Worm (Caenorhabditis elegans) whole organism, L4 larva: ENCODE results near the gene C17H11.1.

Experiments used
- D1046.2 ChIP-seq: fragments of 200-800 bp; sonication (Bioruptor generic); IDR thresholded peaks from 2 replicates; pipeline ENCODE4 v1.3.6; 2022; ENCODE audit warnings: missing genetic modification characterization, missing compliant biosample characterization
- F26F4.8 ChIP-seq: fragments of 200-800 bp; sonication (Bioruptor generic); conservative IDR thresholded peaks from 2 replicates; pipeline ENCODE4 v1.3.6; 2022; ENCODE audit warnings: missing genetic modification characterization, missing compliant biosample characterization
- T26A8.4 ChIP-seq: fragments of 200-800 bp; sonication (Bioruptor generic); IDR thresholded peaks from 2 replicates; pipeline ENCODE4 v1.3.6; 2022; ENCODE audit warnings: missing genetic modification characterization, missing compliant biosample characterization
- Y48G9A.11 ChIP-seq: fragments of 200-800 bp; sonication (Bioruptor generic); IDR thresholded peaks from 2 replicates; pipeline ENCODE4 v1.3.6; 2022; ENCODE audit warnings: missing genetic modification reagents, missing genetic modification characterization, missing compliant biosample characterization
- Y5F2A.4 ChIP-seq: fragments of 200-800 bp; sonication (Bioruptor generic); optimal IDR thresholded peaks from 2 replicates; lab custom pipeline; 2018; ENCODE audit warnings: mild to moderate bottlenecking, missing genetic modification characterization, missing compliant biosample characterization
- aha-1 ChIP-seq: fragments of 150-350 bp; peaks from one replicate; lab custom pipeline; 2014; ENCODE audit warnings: missing biosample characterization, missing genetic modification characterization
- ama-1 ChIP-seq: fragments of 150-350 bp; optimal IDR thresholded peaks from 2 replicates; lab custom pipeline; 2014; ENCODE audit warnings: inconsistent platforms, mixed read lengths
- ceh-82 ChIP-seq: sonication (generic microtip); optimal IDR thresholded peaks from 2 replicates; lab custom pipeline; 2017; ENCODE audit warnings: missing biosample characterization, missing genetic modification characterization
- daf-16 ChIP-seq, 3 experiments: sonication (generic microtip); optimal IDR thresholded peaks; 2 replicates each; lab custom pipeline; 2016 to 2017; ENCODE audit warnings: missing genetic modification characterization in 3 of 3, missing genetic modification reagents in 3 of 3, mild to moderate bottlenecking in 2 of 3, missing compliant biosample characterization in 2 of 3, missing biosample characterization in 1 of 3, moderate library complexity in 1 of 3
- daf-19 ChIP-seq: fragments of 200-800 bp; sonication (Bioruptor generic); conservative IDR thresholded peaks from 2 replicates; pipeline ENCODE4 v1.3.6; 2022; ENCODE audit warnings: missing genetic modification characterization, missing compliant biosample characterization
- dmd-6 ChIP-seq: fragments of 200-800 bp; sonication (Bioruptor generic); IDR thresholded peaks from 2 replicates; pipeline ENCODE4 v1.3.6; 2022; ENCODE audit warnings: missing genetic modification reagents, missing genetic modification characterization, missing compliant biosample characterization
- dve-1 ChIP-seq: sonication (generic microtip); optimal IDR thresholded peaks from 2 replicates; lab custom pipeline; 2017; ENCODE audit warnings: antibody characterized with exemption, mild to moderate bottlenecking, missing genetic modification characterization, missing compliant biosample characterization; ENCODE audit not compliant: insufficient read depth
- fkh-10 ChIP-seq: fragments of 150-350 bp; optimal IDR thresholded peaks from 2 replicates; lab custom pipeline; 2014; ENCODE audit warnings: missing biosample characterization, missing genetic modification reagents, missing genetic modification characterization
- hlh-11 ChIP-seq: fragments of 200-800 bp; sonication (Bioruptor generic); optimal IDR thresholded peaks from 2 replicates; lab custom pipeline; 2018; ENCODE audit warnings: mild to moderate bottlenecking, missing genetic modification characterization, missing compliant biosample characterization
- hlh-30 ChIP-seq: sonication (generic microtip); optimal IDR thresholded peaks from 2 replicates; lab custom pipeline; 2017; ENCODE audit warnings: antibody characterized with exemption, mild to moderate bottlenecking, missing genetic modification characterization, missing compliant biosample characterization; ENCODE audit not compliant: insufficient read depth
- mdl-1 ChIP-seq, 2 experiments: fragments of 150-350 bp in 1 of 2; sonication (generic microtip) in 1 of 2; optimal IDR thresholded peaks; 2 replicates each; lab custom pipeline; 2014 to 2017; ENCODE audit warnings: missing biosample characterization in 2 of 2, missing genetic modification characterization in 2 of 2
- mdt-29 ChIP-seq: fragments of 200-800 bp; sonication (Bioruptor generic); IDR thresholded peaks from 2 replicates; pipeline ENCODE4 v1.3.6; 2022; ENCODE audit warnings: missing genetic modification reagents, missing genetic modification characterization, missing compliant biosample characterization
- mxl-3 ChIP-seq: fragments of 200-800 bp; sonication (Bioruptor generic); optimal IDR thresholded peaks from 2 replicates; lab custom pipeline; 2018; ENCODE audit warnings: mild to moderate bottlenecking, missing genetic modification characterization, missing compliant biosample characterization
- nhr-25 ChIP-seq: sonication (generic microtip); optimal IDR thresholded peaks from 2 replicates; lab custom pipeline; 2017; ENCODE audit warnings: missing genetic modification characterization, mild to moderate bottlenecking, missing compliant biosample characterization, antibody characterized with exemption, moderate library complexity, borderline replicate concordance; ENCODE audit not compliant: insufficient read depth
- nhr-28 ChIP-seq: fragments of 150-350 bp; optimal IDR thresholded peaks from 2 replicates; lab custom pipeline; 2014; ENCODE audit warnings: missing biosample characterization, missing genetic modification characterization
- pha-4 ChIP-seq, 2 experiments: fragments of 150-350 bp in 1 of 2; fragments of 200-800 bp in 1 of 2; sonication (Bioruptor generic) in 1 of 2; IDR thresholded peaks in 1 of 2; optimal IDR thresholded peaks in 1 of 2; 2 replicates each; pipeline versions ENCODE4 v1.3.6 to Lab custom; 2014 to 2022; ENCODE audit warnings: missing genetic modification characterization in 2 of 2, missing genetic modification reagents in 2 of 2, missing biosample characterization in 1 of 2, missing compliant biosample characterization in 1 of 2
- pqm-1 ChIP-seq: sonication (generic microtip); optimal IDR thresholded peaks from 2 replicates; lab custom pipeline; 2017; ENCODE audit warnings: missing biosample characterization, missing genetic modification characterization
- set-16 ChIP-seq: fragments of 200-800 bp; sonication (Bioruptor generic); IDR thresholded peaks from 2 replicates; pipeline ENCODE4 v1.3.6; 2022; ENCODE audit warnings: missing genetic modification reagents, missing genetic modification characterization, missing compliant biosample characterization
- skn-1 ChIP-seq: fragments of 150-350 bp; optimal IDR thresholded peaks from 2 replicates; lab custom pipeline; 2014; ENCODE audit warnings: missing biosample characterization, missing genetic modification characterization
- tra-1 ChIP-seq: fragments of 200-800 bp; sonication (Bioruptor generic); IDR thresholded peaks from 2 replicates; pipeline ENCODE4 v1.3.6; 2022; ENCODE audit warnings: missing genetic modification reagents, missing genetic modification characterization, missing compliant biosample characterization
- unc-62 ChIP-seq, 3 experiments: fragments of 150-350 bp in 1 of 3; sonication (generic microtip); optimal IDR thresholded peaks in 2 of 3; peaks in 1 of 3; 1 replicate in 1 of 3; 2 replicates in 2 of 3; lab custom pipeline; 2014 to 2017; ENCODE audit warnings: missing biosample characterization in 3 of 3, missing genetic modification characterization in 3 of 3, missing genetic modification reagents in 3 of 3, missing genotype in 1 of 3
- zfp-2 ChIP-seq: sonication (generic microtip); optimal IDR thresholded peaks from 2 replicates; lab custom pipeline; 2016; ENCODE audit warnings: mild to moderate bottlenecking, missing genetic modification characterization, missing compliant biosample characterization

C17H11.1 gene

ce11 chrX:8185037-8185436 lies 11.3 kb downstream of the C17H11.1 start, which contains the start of gene C17H11.5:
TSS of gene C17H11.5 (minus strand) at chrX:8185137.
- TF ChIP-seq F26F4.8 (GFP tag; lab: Robert Waterston, UW) (no peak), aha-1 (tag; lab: Kevin White, UChicago) (peak; percentile 76), daf-19 (no peak)

- TF ChIP-seq dve-1 (peak; percentile 30), daf-16 (GFP tag; optimal IDR thresholded peaks at IDR 0.05; lab: Kevin White, UChicago) (no peak), daf-16 (tag; optimal IDR thresholded peaks at IDR 0.05; lab: Kevin White, UChicago) (peak; percentile 60), pqm-1 (peak; percentile 10), hlh-30 (tag; lab: Kevin White, UChicago) (peak; percentile 70), dmd-6 (peak; percentile 73), pha-4 (GFP tag; IDR thresholded peaks at IDR 0.05; lab: Robert Waterston, UW) (no peak), pha-4 (tag; optimal IDR thresholded peaks at IDR 0.05; lab: Kevin White, UChicago) (no peak), hlh-11 (tag; lab: Kevin White, UChicago) (peak; percentile 54), nhr-28 (tag; lab: Kevin White, UChicago) (peak; percentile 51), mdl-1 (tag; optimal IDR thresholded peaks at IDR 0.05; lab: Kevin White, UChicago) (peak in 1 of 2 experiments; percentile 20), skn-1 (tag; lab: Kevin White, UChicago) (no peak), mxl-3 (GFP tag; lab: Kevin White, UChicago) (peak; percentile 46), zfp-2 (no peak)
Measured at ce11 chrX:8193213-8193612, 19.5 kb downstream of the C17H11.1 start.

- TF ChIP-seq pqm-1: no peak
- peak; percentile 23 for TF ChIP-seq nhr-28 (tag; lab: Kevin White, UChicago)
- TF ChIP-seq ama-1 (lab: Kevin White, UChicago): no peak
- no peak for TF ChIP-seq fkh-10 (GFP tag; lab: Kevin White, UChicago)
- peak; percentile 2 for TF ChIP-seq dve-1
- no peak for TF ChIP-seq pha-4 (GFP tag; IDR thresholded peaks at IDR 0.05; lab: Robert Waterston, UW)
- TF ChIP-seq pha-4 (tag; optimal IDR thresholded peaks at IDR 0.05; lab: Kevin White, UChicago): no peak
- TF ChIP-seq mdt-29 (GFP tag; lab: Robert Waterston, UW): no peak
- peak in 1 of 2 experiments; percentile 17 for TF ChIP-seq unc-62 (GFP tag; optimal IDR thresholded peaks at IDR 0.05 in 1 of 2; lab: Kevin White, UChicago)
- no peak for TF ChIP-seq unc-62 (tag; optimal IDR thresholded peaks at IDR 0.05; lab: Kevin White, UChicago)
Measured at ce11 chrX:8200206-8200605, 26.5 kb downstream of the C17H11.1 start.

ce11 chrX:8201210-8201609 lies 27.5 kb downstream of the C17H11.1 start:
- TF ChIP-seq nhr-25 (tag; lab: Kevin White, UChicago) (peak; percentile 48), Y48G9A.11 (no peak), dve-1 (peak; percentile 10), nhr-28 (tag; lab: Kevin White, UChicago) (no peak), aha-1 (tag; lab: Kevin White, UChicago) (peak; percentile 82), set-16 (GFP tag; lab: Robert Waterston, UW) (0 out of 2 replicates have a peak, but pooled peaks have one; percentile 11)

- TF ChIP-seq ceh-82: no peak
- TF ChIP-seq T26A8.4: no peak
- TF ChIP-seq, all 104 proteins: peak for 0
Measured at ce11 chrX:8203684-8204083, 30.0 kb downstream of the C17H11.1 start, which contains the start of gene C17H11.6. TSS of gene C17H11.6 (minus strand) at chrX:8203784.

ce11 chrX:8204475-8204874 lies 30.8 kb downstream of the C17H11.1 start:
- TF ChIP-seq dmd-6 (no peak), tra-1 (GFP tag; lab: Robert Waterston, UW) (no peak), D1046.2 (no peak), Y5F2A.4 (GFP tag; lab: Kevin White, UChicago) (no peak), T26A8.4 (no peak), skn-1 (tag; lab: Kevin White, UChicago) (no peak), pqm-1 (no peak)
